Fruit fly (Drosophila melanogaster): ENCODE data around the gene CG11601.

The CG11601 gene

DNA sequence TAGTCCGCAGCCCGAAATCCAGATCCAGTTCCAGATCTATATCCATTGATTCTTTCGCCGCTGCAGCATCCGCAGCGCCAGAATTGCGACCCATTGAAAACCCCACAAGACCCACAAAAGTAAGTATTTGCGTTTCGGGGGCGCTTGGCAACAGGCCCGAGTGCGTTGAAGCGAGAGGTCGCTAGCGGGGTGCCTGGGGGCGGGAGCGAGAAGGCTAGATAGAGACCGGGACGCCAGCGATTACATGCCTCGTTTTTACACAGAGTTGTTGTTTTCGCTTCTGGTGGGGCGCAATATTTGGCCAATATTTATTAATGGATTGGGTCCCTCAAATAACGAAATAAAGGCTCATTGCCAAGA is 15.2 kb upstream of the CG11601 start (continued):
- no peak for TF ChIP-seq CG3407 (GFP tag; optimal IDR thresholded peaks at IDR 0.05)
- TF ChIP-seq gfzf (GFP tag; optimal IDR thresholded peaks at IDR 0.05): no peak
- peak; percentile 63 for TF ChIP-seq CG10543 (GFP tag; optimal IDR thresholded peaks at IDR 0.05)
- TF ChIP-seq crol (GFP tag; IDR thresholded peaks at IDR 0.05): 0 out of 2 replicates have a peak, but pooled peaks have one; percentile 52
- TF ChIP-seq pfk (GFP tag; optimal IDR thresholded peaks at IDR 0.05): peak; percentile 9
- TF ChIP-seq scrt (GFP tag; optimal IDR thresholded peaks at IDR 0.05): peak; percentile 3
- no peak for TF ChIP-seq dysf (GFP tag; IDR thresholded peaks at IDR 0.05)
- no peak for TF ChIP-seq mld (GFP tag; IDR thresholded peaks at IDR 0.05; ENCODE audit: partially characterized antibody)
- no peak for TF ChIP-seq CG9797 (GFP tag; optimal IDR thresholded peaks at IDR 0.05)
- TF ChIP-seq repo (GFP tag; optimal IDR thresholded peaks at IDR 0.05): no peak
- TF ChIP-seq CG12236 (GFP tag; optimal IDR thresholded peaks at IDR 0.05): no peak
- TF ChIP-seq CG4730 (GFP tag; IDR thresholded peaks at IDR 0.05): no peak
- TF ChIP-seq Deaf1 (tag; optimal IDR thresholded peaks at IDR 0.05): peak; percentile 79
- no peak for TF ChIP-seq CG10274 (GFP tag; optimal IDR thresholded peaks at IDR 0.05)
- no peak for TF ChIP-seq amos (GFP tag; IDR thresholded peaks at IDR 0.05; ENCODE audit: partially characterized antibody)
- no peak for TF ChIP-seq vfl (GFP tag; optimal IDR thresholded peaks at IDR 0.05)
- peak in 1 of 2 experiments; percentile 33 for TF ChIP-seq Pdp1 (GFP tag; optimal IDR thresholded peaks at IDR 0.05)
- TF ChIP-seq CG10147 (GFP tag; optimal IDR thresholded peaks at IDR 0.05): peak; percentile 9
- no peak for TF ChIP-seq CG11696 (GFP tag; IDR thresholded peaks at IDR 0.05)
- TF ChIP-seq CG6272 (GFP tag; IDR thresholded peaks at IDR 0.05): no peak
- no peak for TF ChIP-seq unc-4 (GFP tag; IDR thresholded peaks at IDR 0.05; ENCODE audit: partially characterized antibody)
- TF ChIP-seq ftz-f1 (GFP tag; optimal IDR thresholded peaks at IDR 0.05): peak; percentile 31
- TF ChIP-seq Optix (GFP tag; IDR thresholded peaks at IDR 0.05): no peak
- peak; percentile 54; the same call in 1 of the 3 replicates for TF ChIP-seq zfh1 (GFP tag; IDR thresholded peaks at IDR 0.05)
- TF ChIP-seq crp (GFP tag; optimal IDR thresholded peaks at IDR 0.05): no peak
- peak; percentile 4 for TF ChIP-seq CG3281 (GFP tag; optimal IDR thresholded peaks at IDR 0.05)
- peak; percentile 54; the same call in 1 of the 3 replicates for TF ChIP-seq CG34422 (GFP tag; IDR thresholded peaks at IDR 0.05)
- TF ChIP-seq yki (optimal IDR thresholded peaks at IDR 0.05): no peak
- TF ChIP-seq CG1832 (GFP tag; optimal IDR thresholded peaks at IDR 0.05): peak; percentile 91
- TF ChIP-seq slbo (GFP tag; IDR thresholded peaks at IDR 0.05): no peak
- no peak for TF ChIP-seq ATbp (GFP tag; optimal IDR thresholded peaks at IDR 0.05)
- no peak for TF ChIP-seq fu2 (GFP tag; optimal IDR thresholded peaks at IDR 0.05)
- no peak for TF ChIP-seq grn (GFP tag; optimal IDR thresholded peaks at IDR 0.05)
- TF ChIP-seq CG4424 (GFP tag; optimal IDR thresholded peaks at IDR 0.05): no peak
- peak; percentile 13 for TF ChIP-seq MTF-1 (GFP tag; optimal IDR thresholded peaks at IDR 0.05; ENCODE audit: borderline replicate concordance)
- TF ChIP-seq CG12769 (tag; optimal IDR thresholded peaks at IDR 0.05): peak; percentile 50
- no peak for TF ChIP-seq CG17612 (GFP tag; IDR thresholded peaks at IDR 0.05)
- TF ChIP-seq CG32772 (GFP tag; IDR thresholded peaks at IDR 0.05): no peak
- TF ChIP-seq lbe (GFP tag; optimal IDR thresholded peaks at IDR 0.05): no peak
- no peak for TF ChIP-seq CG6683 (GFP tag; optimal IDR thresholded peaks at IDR 0.05)
- peak; percentile 39; the same call in 1 of the 2 replicates for TF ChIP-seq Rfx (GFP tag; IDR thresholded peaks at IDR 0.05)
- no peak for TF ChIP-seq CG14014 (GFP tag; IDR thresholded peaks at IDR 0.05)
- no peak for TF ChIP-seq hbn (GFP tag; IDR thresholded peaks at IDR 0.05; ENCODE audit: partially characterized antibody)
- no peak for TF ChIP-seq abd-A (tag; optimal IDR thresholded peaks at IDR 0.05)
- no peak for TF ChIP-seq tin (GFP tag; optimal IDR thresholded peaks at IDR 0.05)
- TF ChIP-seq CTCF (GFP tag; optimal IDR thresholded peaks at IDR 0.05): no peak
- TF ChIP-seq H2.0 (GFP tag; IDR thresholded peaks at IDR 0.05): no peak
- TF ChIP-seq CG13894 (tag; optimal IDR thresholded peaks at IDR 0.05): peak; percentile 65
- TF ChIP-seq slou (GFP tag; optimal IDR thresholded peaks at IDR 0.05): no peak
- TF ChIP-seq CG8290 (GFP tag; optimal IDR thresholded peaks at IDR 0.05): no peak
- TF ChIP-seq CG8290 (tag; optimal IDR thresholded peaks at IDR 0.05): peak in 1 of 2 experiments; percentile 48
- TF ChIP-seq nom (GFP tag; optimal IDR thresholded peaks at IDR 0.05): peak; percentile 35

Data from whole organism, embryonic.